Worm (Caenorhabditis elegans) whole organism, midembryonic: ENCODE results near the gene nep-26.

ENCODE experiments used
- T22C8.4 ChIP-seq: fragments of 200-800 bp; sonication (Bioruptor generic); IDR thresholded peaks from 2 replicates; pipeline ENCODE4 v1.3.6; 2022; ENCODE audit warnings: missing genetic modification characterization, missing compliant biosample characterization
- cog-1 ChIP-seq: sonication (generic microtip); optimal IDR thresholded peaks from 2 replicates; lab custom pipeline; 2016; ENCODE audit warnings: missing genetic modification characterization, missing compliant biosample characterization
- flt-1 ChIP-seq: fragments of 200-800 bp; sonication (Bioruptor generic); IDR thresholded peaks from 2 replicates; pipeline ENCODE4 v1.3.6; 2022; ENCODE audit warnings: missing genetic modification characterization, missing compliant biosample characterization
- klf-2 ChIP-seq: fragments of 200-800 bp; sonication (Bioruptor generic); conservative IDR thresholded peaks from 2 replicates; pipeline ENCODE4 v1.3.6; 2022; ENCODE audit warnings: missing genetic modification reagents, missing genetic modification characterization, missing compliant biosample characterization
- med-1 ChIP-seq: sonication (generic microtip); optimal IDR thresholded peaks from 2 replicates; lab custom pipeline; 2017; ENCODE audit warnings: missing genetic modification characterization, mild to moderate bottlenecking, missing compliant biosample characterization, antibody characterized with exemption, missing genetic modification reagents; ENCODE audit not compliant: insufficient read depth
- ref-1 ChIP-seq: fragments of 200-800 bp; sonication (Bioruptor generic); conservative IDR thresholded peaks from 2 replicates; pipeline ENCODE4 v1.3.6; 2022; ENCODE audit warnings: missing genetic modification reagents, missing genetic modification characterization, missing compliant biosample characterization
- tab-1 ChIP-seq: fragments of 200-800 bp; sonication (Bioruptor generic); IDR thresholded peaks from 2 replicates; pipeline ENCODE4 v1.3.6; 2022; ENCODE audit warnings: missing genetic modification characterization, missing compliant biosample characterization
- ztf-23 ChIP-seq: fragments of 200-800 bp; sonication (Bioruptor generic); IDR thresholded peaks from 2 replicates; pipeline ENCODE4 v1.3.6; 2022; ENCODE audit warnings: missing genetic modification reagents, missing genetic modification characterization, missing compliant biosample characterization
- ztf-29 ChIP-seq: fragments of 200-800 bp; sonication (Bioruptor generic); IDR thresholded peaks from 2 replicates; pipeline ENCODE4 v1.3.6; 2022; ENCODE audit warnings: missing genetic modification reagents, missing genetic modification characterization, missing compliant biosample characterization

Gene nep-26

DNA sequence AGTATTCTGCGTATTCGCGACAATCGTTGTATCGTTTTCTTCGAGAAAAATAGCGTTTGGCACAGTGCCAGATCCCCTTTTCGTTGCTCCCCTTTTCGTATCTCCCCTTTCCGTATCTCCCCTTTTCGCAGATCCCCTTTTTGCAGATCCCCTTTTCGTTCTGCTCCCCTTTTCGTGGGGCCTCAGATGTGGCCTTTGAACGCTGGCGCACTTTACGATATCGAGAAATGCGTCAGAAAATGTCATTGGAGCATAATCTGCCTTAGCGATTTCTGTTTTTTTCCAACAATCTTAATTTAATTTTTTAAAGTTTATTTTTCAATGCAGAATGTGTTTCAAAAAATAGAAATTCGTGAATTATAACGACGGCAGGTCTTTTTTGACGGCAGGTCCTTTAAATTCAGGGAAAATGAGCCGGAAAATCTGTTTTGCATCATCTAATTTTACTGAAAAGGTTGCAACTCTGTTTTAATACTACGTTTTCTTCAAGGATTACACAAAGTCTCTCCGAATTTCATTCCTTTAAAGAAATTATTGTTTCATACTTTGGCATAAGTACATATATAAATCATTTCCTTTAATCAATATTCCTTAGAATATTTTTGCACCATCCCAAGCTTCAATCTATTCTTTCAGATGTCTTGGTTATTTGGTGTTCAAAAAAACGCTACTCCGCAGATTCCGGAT lies 51.4 kb downstream of the nep-26 start, which contains the start of gene atad-3:
Gene atad-3 (plus strand): TSS at position 637 of the 687 bp plus-strand sequence.
- TF ChIP-seq ztf-23 (GFP tag; lab: Robert Waterston, UW) (peak; percentile 97), med-1 (GFP tag; lab: Kevin White, UChicago) (no peak), klf-2 (GFP tag; lab: Robert Waterston, UW) (peak; percentile 96), flt-1 (GFP tag; lab: Robert Waterston, UW) (peak; percentile 95), ref-1 (GFP tag; lab: Robert Waterston, UW) (peak; percentile 79), cog-1 (tag; lab: Kevin White, UChicago) (peak; percentile 82), tab-1 (GFP tag; lab: Robert Waterston, UW) (peak; percentile 88), ztf-29 (peak; percentile 90), T22C8.4 (GFP tag; lab: Robert Waterston, UW) (peak; percentile 85; the same call in 1 of the 2 replicates)

ce11 chrII:10247594-10248283 lies 52.2 kb downstream of the nep-26 start, which contains the start of gene nrde-2:
nrde-2 (minus strand) TSS chrII:10247638.
- TF ChIP-seq ztf-23 (GFP tag; lab: Robert Waterston, UW) (peak; percentile 87), ref-1 (GFP tag; lab: Robert Waterston, UW) (peak; percentile 41; the same call in 1 of the 2 replicates), klf-2 (GFP tag; lab: Robert Waterston, UW) (peak; percentile 64; the same call in 1 of the 2 replicates), flt-1 (GFP tag; lab: Robert Waterston, UW) (peak; percentile 80)

- TF ChIP-seq ref-1 (GFP tag; lab: Robert Waterston, UW) (no peak), flt-1 (GFP tag; lab: Robert Waterston, UW) (no peak), tab-1 (GFP tag; lab: Robert Waterston, UW) (no peak), med-1 (GFP tag; lab: Kevin White, UChicago) (no peak), cog-1 (tag; lab: Kevin White, UChicago) (no peak), klf-2 (GFP tag; lab: Robert Waterston, UW) (no peak), T22C8.4 (GFP tag; lab: Robert Waterston, UW) (no peak), ztf-29 (no peak), ztf-23 (GFP tag; lab: Robert Waterston, UW) (no peak)
Measured at ce11 chrII:10247154-10247553, 52.8 kb downstream of the nep-26 start.

DNA sequence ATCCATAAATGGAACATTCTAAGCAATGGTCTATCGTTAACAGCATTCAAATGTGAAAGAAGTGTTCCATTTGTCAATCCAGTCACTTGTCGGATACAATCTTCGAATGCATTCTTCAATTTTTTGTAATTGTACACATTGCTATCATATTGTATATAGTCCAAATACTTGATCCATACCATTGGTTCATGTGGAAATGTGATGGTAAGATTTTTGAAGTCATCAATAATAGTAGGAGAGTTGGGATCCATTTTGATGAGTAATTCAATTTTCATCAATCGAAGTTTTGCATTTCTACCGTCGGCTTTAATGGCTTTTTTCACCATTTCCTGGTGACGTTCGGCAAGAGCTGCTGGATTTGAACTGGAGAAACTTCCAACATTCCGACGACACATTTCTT lies 54.3 kb downstream of the nep-26 start:
- TF ChIP-seq med-1 (GFP tag; lab: Kevin White, UChicago) (no peak), tab-1 (GFP tag; lab: Robert Waterston, UW) (no peak), ref-1 (GFP tag; lab: Robert Waterston, UW) (no peak), cog-1 (tag; lab: Kevin White, UChicago) (no peak), flt-1 (GFP tag; lab: Robert Waterston, UW) (no peak), T22C8.4 (GFP tag; lab: Robert Waterston, UW) (no peak), ztf-29 (no peak), ztf-23 (GFP tag; lab: Robert Waterston, UW) (no peak), klf-2 (GFP tag; lab: Robert Waterston, UW) (no peak)

- no peak for TF ChIP-seq T22C8.4 (GFP tag; lab: Robert Waterston, UW)
- TF ChIP-seq klf-2 (GFP tag; lab: Robert Waterston, UW) = no peak
Measured at ce11 chrII:10242294-10242693, 57.6 kb downstream of the nep-26 start, which contains the start of gene mrps-14. mrps-14 (minus strand) TSS chrII:10242490.

ce11 chrII:10239595-10239994 lies 60.3 kb downstream of the nep-26 start, which contains the start of gene mec-15:
mec-15 (minus strand) TSS chrII:10239695.
- TF ChIP-seq med-1 (GFP tag; lab: Kevin White, UChicago) = no peak
- TF ChIP-seq T22C8.4 (GFP tag; lab: Robert Waterston, UW) = no peak
- no peak for TF ChIP-seq klf-2 (GFP tag; lab: Robert Waterston, UW)
- TF ChIP-seq ztf-29 = no peak
- no peak for TF ChIP-seq ref-1 (GFP tag; lab: Robert Waterston, UW)
- no peak for TF ChIP-seq flt-1 (GFP tag; lab: Robert Waterston, UW)
- TF ChIP-seq tab-1 (GFP tag; lab: Robert Waterston, UW) = no peak
- no peak for TF ChIP-seq cog-1 (tag; lab: Kevin White, UChicago)
- no peak for TF ChIP-seq ztf-23 (GFP tag; lab: Robert Waterston, UW)

DNA sequence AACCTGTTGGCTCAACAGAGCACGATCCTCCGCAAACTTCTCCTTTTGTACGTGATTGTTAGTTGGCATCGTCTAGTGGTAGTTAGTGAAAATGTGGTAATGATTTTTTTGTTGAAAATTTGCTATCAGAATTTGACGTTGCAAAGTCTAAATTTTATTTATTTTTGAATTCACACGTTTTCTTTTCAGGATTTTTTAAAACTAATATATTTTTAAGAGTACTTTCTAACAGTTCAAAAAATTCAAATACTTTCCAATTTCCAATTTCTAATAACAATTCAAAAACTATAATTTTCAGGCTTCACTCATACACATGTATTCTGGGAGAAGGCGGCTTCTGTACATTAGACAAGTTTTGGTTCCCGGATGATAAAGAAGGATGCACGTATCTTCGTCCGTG lies 65.5 kb downstream of the nep-26 start, which contains the start of gene ubxn-5:
Gene ubxn-5 (minus strand): TSS at position 101 of the 400 bp plus-strand sequence.
- TF ChIP-seq tab-1 (GFP tag; lab: Robert Waterston, UW) (no peak), klf-2 (GFP tag; lab: Robert Waterston, UW) (no peak), ztf-23 (GFP tag; lab: Robert Waterston, UW) (no peak), flt-1 (GFP tag; lab: Robert Waterston, UW) (no peak), med-1 (GFP tag; lab: Kevin White, UChicago) (no peak), T22C8.4 (GFP tag; lab: Robert Waterston, UW) (no peak), cog-1 (tag; lab: Kevin White, UChicago) (no peak), ztf-29 (no peak), ref-1 (GFP tag; lab: Robert Waterston, UW) (no peak)
